Worm (Caenorhabditis elegans): ENCODE data around the gene C09G5.7.

Gene C09G5.7

ce11 chrII:10693655-10694054 is 21.0 kb upstream of the C09G5.7 start, which contains the start of gene gbh-1:
TSS of gene gbh-1 (minus strand) at chrII:10693803.
- TF ChIP-seq nhr-120 (GFP tag; IDR thresholded peaks at IDR 0.05) (no peak), lin-40 (tag; optimal IDR thresholded peaks at IDR 0.05) (no peak), lir-1 (GFP tag; conservative IDR thresholded peaks at IDR 0.05) (no peak), akir-1 (GFP tag; optimal IDR thresholded peaks at IDR 0.05) (no peak), ztf-22 (GFP tag; optimal IDR thresholded peaks at IDR 0.05) (no peak), F37B4.10 (GFP tag; IDR thresholded peaks at IDR 0.05) (no peak), ceh-27 (GFP tag; optimal IDR thresholded peaks at IDR 0.05) (no peak), nhr-80 (tag; optimal IDR thresholded peaks at IDR 0.05) (peak; percentile 26), F52B5.7 (tag; optimal IDR thresholded peaks at IDR 0.05) (no peak), hmg-1.2 (GFP tag; IDR thresholded peaks at IDR 0.05) (0 out of 2 replicates have a peak, but pooled peaks have one; percentile 8), Y53G8AR.9 (GFP tag; conservative IDR thresholded peaks at IDR 0.05) (no peak), nhr-27 (tag; optimal IDR thresholded peaks at IDR 0.05) (no peak), egl-44 (GFP tag; IDR thresholded peaks at IDR 0.05) (no peak)

DNA sequence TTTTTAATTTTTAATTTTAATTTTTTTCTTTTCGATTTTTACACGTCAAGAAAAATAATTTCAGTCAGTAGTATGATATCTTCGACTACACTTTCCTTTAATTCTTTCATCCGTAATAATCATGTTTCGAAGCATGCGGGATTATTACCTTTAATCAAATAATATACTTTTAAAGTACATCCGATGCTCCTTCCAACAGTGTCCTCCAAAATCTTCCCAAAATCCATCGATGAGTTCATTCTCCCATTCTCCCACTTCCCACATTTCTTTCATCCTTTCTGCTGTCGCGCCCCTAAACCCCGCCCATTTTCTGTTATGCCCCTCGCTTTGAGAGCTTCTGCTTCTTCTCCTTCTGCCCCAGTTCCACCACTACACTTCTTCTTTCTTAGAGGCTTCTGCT is 20.0 kb upstream of the C09G5.7 start, which contains the start of gene lgc-57:
TSS of gene lgc-57 (plus strand) at position 301 of the 400 bp plus-strand sequence.
- no peak for TF ChIP-seq ztf-28 (GFP tag; IDR thresholded peaks at IDR 0.05)
- TF ChIP-seq nhr-179 (tag; optimal IDR thresholded peaks at IDR 0.05), result no peak
- TF ChIP-seq sdz-38 (tag; optimal IDR thresholded peaks at IDR 0.05), result no peak
- no peak for TF ChIP-seq pbrm-1 (GFP tag; IDR thresholded peaks at IDR 0.05)
- TF ChIP-seq ZK185.1 (tag; optimal IDR thresholded peaks at IDR 0.05; ENCODE audit: poor library complexity, severe bottlenecking), result no peak
- no peak for TF ChIP-seq T26A5.8 (tag; optimal IDR thresholded peaks at IDR 0.05)
- TF ChIP-seq xnd-1 (tag; optimal IDR thresholded peaks at IDR 0.05), result no peak
- TF ChIP-seq pha-4 (tag; optimal IDR thresholded peaks at IDR 0.05), result no peak

ce11 chrII:10696060-10696459 is 18.6 kb upstream of the C09G5.7 start:
- no peak for TF ChIP-seq unc-62 (GFP tag; optimal IDR thresholded peaks at IDR 0.05)
- no peak for TF ChIP-seq rcor-1 (GFP tag; IDR thresholded peaks at IDR 0.05)
- TF ChIP-seq nhr-120 (GFP tag; IDR thresholded peaks at IDR 0.05), result no peak
- no peak for TF ChIP-seq somi-1 (GFP tag; optimal IDR thresholded peaks at IDR 0.05)
- TF ChIP-seq attf-5 (GFP tag; optimal IDR thresholded peaks at IDR 0.05), result no peak
- no peak for TF ChIP-seq B0035.1 (tag; optimal IDR thresholded peaks at IDR 0.05)
- TF ChIP-seq egl-18 (GFP tag; IDR thresholded peaks at IDR 0.05), result no peak
- TF ChIP-seq B0336.3 (GFP tag; IDR thresholded peaks at IDR 0.05), result no peak
- no peak for TF ChIP-seq unc-130 (GFP tag; optimal IDR thresholded peaks at IDR 0.05)
- TF ChIP-seq lin-54 (GFP tag; optimal IDR thresholded peaks at IDR 0.05), result no peak
- TF ChIP-seq T07F8.4 (tag; optimal IDR thresholded peaks at IDR 0.05), result no peak
- no peak for TF ChIP-seq attf-6 (GFP tag; IDR thresholded peaks at IDR 0.05)
- TF ChIP-seq efl-1 (GFP tag; optimal IDR thresholded peaks at IDR 0.05), result no peak
- no peak for TF ChIP-seq nhr-80 (tag; optimal IDR thresholded peaks at IDR 0.05)
- TF ChIP-seq cebp-1 (GFP tag; IDR thresholded peaks at IDR 0.05), result no peak
- no peak for TF ChIP-seq cebp-1 (tag; optimal IDR thresholded peaks at IDR 0.05)
- no peak for TF ChIP-seq Y67H2A.10 (GFP tag; conservative IDR thresholded peaks at IDR 0.05)
